Fruit fly (Drosophila melanogaster) whole organism, adult: ENCODE measurements around the gene CG43346.

Experiments
- CG11617 ChIP-seq: fragments of 200-800 bp; sonication (Bioruptor generic); optimal IDR thresholded peaks from 2 replicates; lab custom pipeline; 2017; ENCODE audit warnings: mild to moderate bottlenecking, missing biosample characterization, missing genetic modification reagents, missing genetic modification characterization
- CG33017 ChIP-seq: fragments of 200-800 bp; sonication (Bioruptor generic); optimal IDR thresholded peaks from 2 replicates; lab custom pipeline; 2018; ENCODE audit warnings: missing biosample characterization, mild to moderate bottlenecking, missing genetic modification characterization, moderate library complexity
- CG5204 ChIP-seq: fragments of 200-800 bp; sonication (Bioruptor generic); optimal IDR thresholded peaks from 2 replicates; lab custom pipeline; 2016; ENCODE audit warnings: missing biosample characterization, missing genetic modification characterization
- Clk ChIP-seq: fragments of 200-800 bp; sonication (Bioruptor generic); optimal IDR thresholded peaks from 2 replicates; lab custom pipeline; 2017; ENCODE audit warnings: missing biosample characterization, missing genetic modification characterization
- Crg-1 ChIP-seq: fragments of 200-800 bp; sonication (Bioruptor generic); optimal IDR thresholded peaks from 2 replicates; lab custom pipeline; 2016; ENCODE audit warnings: missing biosample characterization, missing genetic modification characterization
- cnc ChIP-seq, 2 experiments: fragments of >200 bp; optimal IDR thresholded peaks; 2 replicates each; lab custom pipeline; 2017
- kay ChIP-seq: fragments of 200-800 bp; sonication (Bioruptor generic); peaks from one replicate; lab custom pipeline; 2016; ENCODE audit warnings: missing biosample characterization, missing genetic modification characterization, borderline replicate concordance
- ovo ChIP-seq: fragments of 200-800 bp; sonication (Bioruptor generic); optimal IDR thresholded peaks from 2 replicates; lab custom pipeline; 2016; ENCODE audit warnings: missing biosample characterization, missing genetic modification characterization
- pad ChIP-seq: fragments of 200-800 bp; sonication (Bioruptor generic); optimal IDR thresholded peaks from 3 replicates; lab custom pipeline; 2017; ENCODE audit warnings: missing biosample characterization, missing genetic modification characterization, mild to moderate bottlenecking, moderate library complexity, missing genetic modification reagents

dm6 chr2L:21153844-21154243, 14.5 kb downstream of the CG43346 start:
- TF ChIP-seq CG11617 (GFP tag; lab: Kevin White, UChicago), result no peak
- TF ChIP-seq CG33017 (tag; lab: Kevin White, UChicago), result no peak
- no peak for TF ChIP-seq ovo (GFP tag; lab: Kevin White, UChicago)
- no peak for TF ChIP-seq Clk (GFP tag; lab: Kevin White, UChicago)
- TF ChIP-seq kay (GFP tag; lab: Kevin White, UChicago), result no peak
- no peak for TF ChIP-seq CG5204 (GFP tag; lab: Kevin White, UChicago)
- TF ChIP-seq Crg-1 (GFP tag; lab: Kevin White, UChicago), result no peak
- TF ChIP-seq cnc (optimal IDR thresholded peaks at IDR 0.05; lab: Kevin White, UChicago), result no peak
- no peak for TF ChIP-seq pad (GFP tag; lab: Kevin White, UChicago)
